Worm (Caenorhabditis elegans) whole organism, L2 larva: ENCODE measurements around the gene nhr-122.

Experiments used
- R02D3.7 ChIP-seq: fragments of 150-350 bp; optimal IDR thresholded peaks from 2 replicates; lab custom pipeline; 2014; ENCODE audit warnings: missing biosample characterization, missing genetic modification characterization
- ZK546.5 ChIP-seq: sonication (generic microtip); optimal IDR thresholded peaks from 2 replicates; lab custom pipeline; 2017; ENCODE audit warnings: missing biosample characterization, missing genetic modification characterization
- ceh-82 ChIP-seq: fragments of 150-350 bp; optimal IDR thresholded peaks from 2 replicates; lab custom pipeline; 2014; ENCODE audit warnings: missing biosample characterization, missing genetic modification characterization
- egl-27 ChIP-seq: sonication (generic microtip); optimal IDR thresholded peaks from 3 replicates; lab custom pipeline; 2017; ENCODE audit warnings: missing biosample characterization, missing genetic modification reagents, missing genetic modification characterization
- lin-39 ChIP-seq: fragments of 150-350 bp; optimal IDR thresholded peaks from 2 replicates; lab custom pipeline; 2014; ENCODE audit warnings: missing biosample characterization, missing genetic modification reagents, missing genetic modification characterization
- lsy-2 ChIP-seq, 2 experiments: fragments of 150-350 bp in 1 of 2; sonication (generic microtip) in 1 of 2; optimal IDR thresholded peaks; 2 replicates each; lab custom pipeline; 2014 to 2017; ENCODE audit warnings: missing biosample characterization in 2 of 2, missing genetic modification characterization in 2 of 2
- mbf-1 ChIP-seq: sonication (generic microtip); optimal IDR thresholded peaks from 2 replicates; lab custom pipeline; 2017; ENCODE audit warnings: missing biosample characterization, missing genetic modification characterization
- nhr-12 ChIP-seq: fragments of 150-350 bp; optimal IDR thresholded peaks from 2 replicates; lab custom pipeline; 2014; ENCODE audit warnings: missing biosample characterization, missing genetic modification characterization
- nhr-25 ChIP-seq: fragments of 150-350 bp; sonication (generic microtip); optimal IDR thresholded peaks from 3 replicates; lab custom pipeline; 2014; ENCODE audit warnings: missing biosample characterization, missing genetic modification characterization
- nhr-77 ChIP-seq: fragments of 150-350 bp; optimal IDR thresholded peaks from 2 replicates; lab custom pipeline; 2014; ENCODE audit warnings: missing biosample characterization, missing genetic modification characterization
- snpc-4 ChIP-seq: fragments of 150-350 bp; optimal IDR thresholded peaks from 2 replicates; lab custom pipeline; 2014; ENCODE audit warnings: missing biosample characterization, missing genetic modification characterization
- ztf-11 ChIP-seq: sonication (generic microtip); optimal IDR thresholded peaks from 2 replicates; lab custom pipeline; 2017; ENCODE audit warnings: missing biosample characterization, missing genetic modification characterization

- no peak for TF ChIP-seq ZK546.5
- no peak for TF ChIP-seq ztf-11 (tag; lab: Kevin White, UChicago)
- TF ChIP-seq snpc-4: no peak
- TF ChIP-seq nhr-77 (tag; lab: Kevin White, UChicago): no peak
- no peak for TF ChIP-seq R02D3.7 (tag; lab: Kevin White, UChicago)
- no peak for TF ChIP-seq ceh-82 (tag; lab: Kevin White, UChicago)
- no peak for TF ChIP-seq egl-27 (tag; lab: Kevin White, UChicago)
- no peak for TF ChIP-seq mbf-1
- no peak for TF ChIP-seq lsy-2 (tag; optimal IDR thresholded peaks at IDR 0.05; lab: Kevin White, UChicago)
- TF ChIP-seq nhr-12: no peak
- TF ChIP-seq nhr-25 (tag; lab: Kevin White, UChicago): no peak
- no peak for TF ChIP-seq lin-39 (tag; lab: Kevin White, UChicago)
These were observed 43.4 kb downstream of the nhr-122 start for ce11 chrIV:1657069-1657468.
